Worm (Caenorhabditis elegans) whole organism, L4 larva: ENCODE data around the gene F32D8.8.

Source experiments
- D1046.2 ChIP-seq: fragments of 200-800 bp; sonication (Bioruptor generic); IDR thresholded peaks from 2 replicates; pipeline ENCODE4 v1.3.6; 2022; ENCODE audit warnings: missing genetic modification characterization, missing compliant biosample characterization
- F26F4.8 ChIP-seq: fragments of 200-800 bp; sonication (Bioruptor generic); conservative IDR thresholded peaks from 2 replicates; pipeline ENCODE4 v1.3.6; 2022; ENCODE audit warnings: missing genetic modification characterization, missing compliant biosample characterization
- Y105C5A.15 ChIP-seq: fragments of 200-800 bp; sonication (Bioruptor generic); IDR thresholded peaks from 2 replicates; pipeline ENCODE4 v1.3.6; 2022; ENCODE audit warnings: missing genetic modification characterization, missing compliant biosample characterization
- Y48G9A.11 ChIP-seq: fragments of 200-800 bp; sonication (Bioruptor generic); IDR thresholded peaks from 2 replicates; pipeline ENCODE4 v1.3.6; 2022; ENCODE audit warnings: missing genetic modification reagents, missing genetic modification characterization, missing compliant biosample characterization
- Y5F2A.4 ChIP-seq: fragments of 200-800 bp; sonication (Bioruptor generic); optimal IDR thresholded peaks from 2 replicates; lab custom pipeline; 2018; ENCODE audit warnings: mild to moderate bottlenecking, missing genetic modification characterization, missing compliant biosample characterization
- aha-1 ChIP-seq: fragments of 150-350 bp; peaks from one replicate; lab custom pipeline; 2014; ENCODE audit warnings: missing biosample characterization, missing genetic modification characterization
- ceh-32 ChIP-seq: sonication (generic microtip); optimal IDR thresholded peaks from 2 replicates; lab custom pipeline; 2016; ENCODE audit warnings: mild to moderate bottlenecking, missing genetic modification characterization, missing compliant biosample characterization; ENCODE audit not compliant: poor library complexity
- ceh-44 ChIP-seq: fragments of 200-800 bp; sonication (Bioruptor generic); IDR thresholded peaks from 2 replicates; pipeline ENCODE4 v1.3.6; 2022; ENCODE audit warnings: missing genetic modification reagents, missing genetic modification characterization, missing compliant biosample characterization
- cey-2 ChIP-seq: sonication (generic microtip); optimal IDR thresholded peaks from 3 replicates; lab custom pipeline; 2017; ENCODE audit warnings: missing genetic modification characterization, mild to moderate bottlenecking, missing compliant biosample characterization, antibody characterized with exemption, borderline replicate concordance; ENCODE audit not compliant: insufficient read depth
- egl-43 ChIP-seq: fragments of 200-800 bp; sonication (Bioruptor generic); IDR thresholded peaks from 2 replicates; pipeline ENCODE4 v1.3.6; 2022; ENCODE audit warnings: missing genetic modification reagents, missing genetic modification characterization, missing compliant biosample characterization
- fkh-10 ChIP-seq: fragments of 150-350 bp; optimal IDR thresholded peaks from 2 replicates; lab custom pipeline; 2014; ENCODE audit warnings: missing biosample characterization, missing genetic modification reagents, missing genetic modification characterization
- gei-8 ChIP-seq: fragments of 200-800 bp; sonication (Bioruptor generic); optimal IDR thresholded peaks from 2 replicates; lab custom pipeline; 2018; ENCODE audit warnings: mild to moderate bottlenecking, missing genetic modification characterization, missing compliant biosample characterization
- hif-1 ChIP-seq, 2 experiments: sonication (generic microtip); optimal IDR thresholded peaks; 2 replicates each; lab custom pipeline; 2016 to 2017; ENCODE audit warnings: missing compliant biosample characterization in 2 of 2, missing genetic modification characterization in 2 of 2, missing genetic modification reagents in 2 of 2, missing genotype in 2 of 2, mild to moderate bottlenecking in 1 of 2
- hlh-30 ChIP-seq: sonication (generic microtip); optimal IDR thresholded peaks from 2 replicates; lab custom pipeline; 2017; ENCODE audit warnings: antibody characterized with exemption, mild to moderate bottlenecking, missing genetic modification characterization, missing compliant biosample characterization; ENCODE audit not compliant: insufficient read depth
- jun-1 ChIP-seq: fragments of 150-350 bp; optimal IDR thresholded peaks from 2 replicates; lab custom pipeline; 2014; ENCODE audit warnings: missing biosample characterization, missing genetic modification reagents, missing genetic modification characterization
- lim-7 ChIP-seq: fragments of 200-800 bp; sonication (Bioruptor generic); IDR thresholded peaks from 2 replicates; pipeline ENCODE4 v1.3.6; 2022; ENCODE audit warnings: missing genetic modification characterization, missing compliant biosample characterization
- lin-13 ChIP-seq: fragments of 150-350 bp; optimal IDR thresholded peaks from 2 replicates; lab custom pipeline; 2014; ENCODE audit warnings: missing biosample characterization, missing genetic modification reagents, missing genetic modification characterization
- lin-15B ChIP-seq: fragments of 150-350 bp; sonication (generic microtip); optimal IDR thresholded peaks from 3 replicates; lab custom pipeline; 2014; ENCODE audit warnings: missing biosample characterization, missing genetic modification characterization
- lsy-2 ChIP-seq, 2 experiments: fragments of 150-350 bp in 1 of 2; sonication (generic microtip) in 1 of 2; optimal IDR thresholded peaks; 2 replicates each; lab custom pipeline; 2014 to 2017; ENCODE audit warnings: missing biosample characterization in 2 of 2, missing genetic modification characterization in 2 of 2
- madf-9 ChIP-seq: fragments of 200-800 bp; sonication (Bioruptor generic); conservative IDR thresholded peaks from 2 replicates; pipeline ENCODE4 v1.3.6; 2022; ENCODE audit warnings: missing genetic modification reagents, missing genetic modification characterization, missing compliant biosample characterization
- mxl-2 ChIP-seq: fragments of 200-800 bp; sonication (Bioruptor generic); conservative IDR thresholded peaks from 2 replicates; pipeline ENCODE4 v1.3.6; 2022; ENCODE audit warnings: missing genetic modification reagents, missing genetic modification characterization, missing compliant biosample characterization
- nhr-11 ChIP-seq: fragments of 150-350 bp; optimal IDR thresholded peaks from 2 replicates; lab custom pipeline; 2014; ENCODE audit warnings: missing biosample characterization, missing genetic modification characterization
- nhr-77 ChIP-seq: fragments of 150-350 bp; optimal IDR thresholded peaks from 2 replicates; lab custom pipeline; 2014; ENCODE audit warnings: missing biosample characterization, missing genetic modification characterization
- pha-4 ChIP-seq, 2 experiments: fragments of 150-350 bp in 1 of 2; fragments of 200-800 bp in 1 of 2; sonication (Bioruptor generic) in 1 of 2; IDR thresholded peaks in 1 of 2; optimal IDR thresholded peaks in 1 of 2; 2 replicates each; pipeline versions ENCODE4 v1.3.6 to Lab custom; 2014 to 2022; ENCODE audit warnings: missing genetic modification characterization in 2 of 2, missing genetic modification reagents in 2 of 2, missing biosample characterization in 1 of 2, missing compliant biosample characterization in 1 of 2
- pqm-1 ChIP-seq: sonication (generic microtip); optimal IDR thresholded peaks from 2 replicates; lab custom pipeline; 2017; ENCODE audit warnings: missing biosample characterization, missing genetic modification characterization
- sdz-12 ChIP-seq: fragments of 200-800 bp; sonication (Bioruptor generic); optimal IDR thresholded peaks from 2 replicates; lab custom pipeline; 2018; ENCODE audit warnings: mild to moderate bottlenecking, missing genetic modification characterization, missing compliant biosample characterization
- skn-1 ChIP-seq: fragments of 150-350 bp; optimal IDR thresholded peaks from 2 replicates; lab custom pipeline; 2014; ENCODE audit warnings: missing biosample characterization, missing genetic modification characterization
- spr-1 ChIP-seq: sonication (generic microtip); optimal IDR thresholded peaks from 2 replicates; lab custom pipeline; 2016; ENCODE audit warnings: mild to moderate bottlenecking, missing genetic modification characterization, missing compliant biosample characterization
- tra-1 ChIP-seq: fragments of 200-800 bp; sonication (Bioruptor generic); IDR thresholded peaks from 2 replicates; pipeline ENCODE4 v1.3.6; 2022; ENCODE audit warnings: missing genetic modification reagents, missing genetic modification characterization, missing compliant biosample characterization
- unc-39 ChIP-seq: sonication (generic microtip); optimal IDR thresholded peaks from 2 replicates; lab custom pipeline; 2017; ENCODE audit warnings: missing biosample characterization, missing genetic modification characterization
- unc-62 ChIP-seq, 3 experiments: fragments of 150-350 bp in 1 of 3; sonication (generic microtip); optimal IDR thresholded peaks in 2 of 3; peaks in 1 of 3; 1 replicate in 1 of 3; 2 replicates in 2 of 3; lab custom pipeline; 2014 to 2017; ENCODE audit warnings: missing biosample characterization in 3 of 3, missing genetic modification characterization in 3 of 3, missing genetic modification reagents in 3 of 3, missing genotype in 1 of 3
- zfp-2 ChIP-seq: sonication (generic microtip); optimal IDR thresholded peaks from 2 replicates; lab custom pipeline; 2016; ENCODE audit warnings: mild to moderate bottlenecking, missing genetic modification characterization, missing compliant biosample characterization
- ztf-7 ChIP-seq: fragments of 150-350 bp; optimal IDR thresholded peaks from 2 replicates; lab custom pipeline; 2014; ENCODE audit warnings: missing biosample characterization, missing genetic modification characterization

F32D8.8 gene

DNA sequence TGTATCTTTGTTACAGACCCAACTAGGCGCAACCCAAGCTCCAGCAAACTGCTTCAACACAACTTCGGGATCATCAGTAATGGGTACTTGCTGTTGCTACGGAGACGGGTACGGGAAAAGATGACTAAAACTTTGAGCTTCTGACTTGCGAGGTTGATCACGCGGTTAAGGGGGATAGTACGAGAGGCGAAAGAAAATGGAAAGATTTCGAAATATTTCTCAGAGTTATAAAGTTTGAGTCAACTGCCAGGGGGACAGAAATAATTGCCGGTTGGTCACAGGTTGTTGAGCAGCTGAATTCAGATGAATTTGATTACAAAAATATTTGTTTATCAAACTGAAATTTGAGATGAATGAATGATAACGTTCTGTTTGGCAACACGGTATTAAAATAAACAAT is 23.1 kb upstream of the F32D8.8 start (continued):
- TF ChIP-seq tra-1 (GFP tag; lab: Robert Waterston, UW): no peak

DNA sequence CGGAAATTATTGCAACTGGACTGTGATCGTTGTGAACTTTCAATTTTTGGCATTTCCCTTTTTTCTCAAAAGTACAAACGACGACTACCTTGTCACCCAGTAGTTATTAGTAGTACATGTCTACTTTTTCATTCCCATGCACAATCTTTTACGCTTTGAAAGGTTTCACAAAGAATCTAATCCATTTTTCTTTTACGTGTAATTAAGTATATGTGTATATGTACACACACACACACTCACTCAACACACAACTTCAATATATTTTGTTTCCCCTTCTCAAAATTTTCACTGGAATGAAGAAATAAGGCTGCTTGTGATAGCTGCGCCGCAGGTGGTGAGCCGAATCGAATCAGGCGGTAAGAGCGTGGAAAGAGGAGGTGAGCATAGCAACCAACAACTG is 22.1 kb upstream of the F32D8.8 start, which contains the start of gene F58B4.6:
F58B4.6 (plus strand) TSS at position 301 of the 400 bp plus-strand sequence.
- no peak for TF ChIP-seq nhr-11 (tag; lab: Kevin White, UChicago)
- no peak for TF ChIP-seq sdz-12 (GFP tag; lab: Kevin White, UChicago)
- TF ChIP-seq hlh-30 (tag; lab: Kevin White, UChicago): no peak
- TF ChIP-seq lin-13: no peak
- TF ChIP-seq ceh-44: no peak
- TF ChIP-seq ztf-7: no peak
- no peak for TF ChIP-seq skn-1 (tag; lab: Kevin White, UChicago)

DNA sequence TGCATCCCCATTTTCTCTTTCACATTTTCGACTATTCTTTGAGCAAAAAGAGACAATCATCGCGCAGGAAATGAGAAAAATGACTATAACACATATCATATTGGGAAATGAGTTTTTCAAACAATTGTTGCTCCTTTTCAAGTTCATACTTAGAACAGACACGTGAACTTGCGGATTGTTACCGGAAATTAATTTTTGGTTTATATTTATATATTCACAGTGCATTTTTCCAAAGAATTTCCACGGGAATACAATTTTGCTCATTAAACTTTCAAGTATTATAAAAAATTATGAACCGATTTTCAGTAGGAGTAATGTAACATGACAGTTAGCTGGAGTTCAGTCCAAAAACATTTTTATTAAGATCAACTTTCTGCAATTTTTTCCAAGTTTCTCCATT is 20.6 kb upstream of the F32D8.8 start, which contains the start of gene F58B4.7:
F58B4.7 (minus strand) TSS at position 101 of the 400 bp plus-strand sequence.
- TF ChIP-seq aha-1 (tag; lab: Kevin White, UChicago) (peak; percentile 12), F26F4.8 (GFP tag; lab: Robert Waterston, UW) (no peak), skn-1 (tag; lab: Kevin White, UChicago) (no peak), lin-15B (tag; lab: Kevin White, UChicago) (no peak), zfp-2 (tag; lab: Kevin White, UChicago) (no peak), cey-2 (no peak), pha-4 (GFP tag; IDR thresholded peaks at IDR 0.05; lab: Robert Waterston, UW) (no peak), pha-4 (tag; optimal IDR thresholded peaks at IDR 0.05; lab: Kevin White, UChicago) (no peak)

DNA sequence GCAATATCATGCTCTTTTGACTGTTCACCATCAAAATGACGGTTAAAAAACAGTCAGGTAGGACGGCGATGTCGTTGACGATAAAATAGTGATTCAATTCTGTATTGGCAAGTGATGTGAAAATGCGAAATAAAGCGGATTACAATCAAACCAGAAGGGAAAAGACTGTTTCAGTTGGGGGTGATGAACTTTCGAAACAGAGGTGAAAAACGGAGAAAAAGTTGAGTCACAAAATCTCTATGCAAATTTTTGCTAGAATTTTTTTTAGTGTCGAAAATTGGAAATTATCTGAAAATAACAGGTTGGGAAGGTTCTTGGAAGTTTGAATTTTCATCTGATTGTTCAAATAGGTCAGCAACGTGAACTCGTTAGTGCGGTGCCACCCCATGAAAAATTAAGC is 19.2 kb upstream of the F32D8.8 start, which contains the start of gene nas-31:
nas-31 (minus strand) TSS at position 101 of the 400 bp plus-strand sequence.
- peak in 1 of 2 experiments; percentile 58 for TF ChIP-seq unc-62 (GFP tag; optimal IDR thresholded peaks at IDR 0.05 in 1 of 2; lab: Kevin White, UChicago)
- no peak for TF ChIP-seq unc-62 (tag; optimal IDR thresholded peaks at IDR 0.05; lab: Kevin White, UChicago)
- no peak for TF ChIP-seq pqm-1 (tag; lab: Kevin White, UChicago)
- no peak for TF ChIP-seq lin-15B (tag; lab: Kevin White, UChicago)
- TF ChIP-seq aha-1 (tag; lab: Kevin White, UChicago): peak; percentile 36

DNA sequence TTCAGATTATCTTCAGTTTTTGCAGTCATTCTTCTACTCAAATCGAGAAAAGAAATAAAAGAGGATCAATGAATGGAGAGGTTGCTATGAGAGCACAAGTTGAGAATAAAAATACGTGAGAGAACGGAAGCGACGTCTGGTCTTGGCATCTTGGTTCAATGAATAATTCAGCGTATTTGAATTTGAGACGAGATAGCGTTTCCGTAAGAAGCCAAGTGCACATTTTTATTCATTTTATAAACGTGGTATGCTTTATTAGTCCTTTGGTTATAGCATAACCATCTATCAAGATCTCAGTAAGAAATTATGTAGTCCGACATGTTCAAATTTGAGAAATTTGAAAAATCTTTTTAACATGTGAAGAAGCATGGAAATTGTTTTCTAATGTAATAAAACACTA is 15.8 kb upstream of the F32D8.8 start, which contains the start of gene F58B4.2:
F58B4.2 (minus strand) TSS at position 101 of the 400 bp plus-strand sequence.
- TF ChIP-seq fkh-10 (GFP tag; lab: Kevin White, UChicago): no peak
- no peak for TF ChIP-seq hif-1 (tag; optimal IDR thresholded peaks at IDR 0.05; lab: Kevin White, UChicago)
- no peak for TF ChIP-seq mxl-2 (GFP tag; lab: Robert Waterston, UW)
- TF ChIP-seq D1046.2: no peak
- no peak for TF ChIP-seq lim-7 (GFP tag; lab: Robert Waterston, UW)
- TF ChIP-seq nhr-77 (tag; lab: Kevin White, UChicago): no peak
- no peak for TF ChIP-seq ceh-32
- no peak for TF ChIP-seq egl-43 (GFP tag; lab: Robert Waterston, UW)
- no peak for TF ChIP-seq spr-1 (tag; lab: Kevin White, UChicago)
- no peak for TF ChIP-seq gei-8 (GFP tag; lab: Kevin White, UChicago)
- no peak for TF ChIP-seq Y105C5A.15 (GFP tag; lab: Robert Waterston, UW)
- TF ChIP-seq unc-39: no peak
- no peak for TF ChIP-seq zfp-2 (tag; lab: Kevin White, UChicago)
- TF ChIP-seq Y48G9A.11 (GFP tag; lab: Robert Waterston, UW): no peak
- TF ChIP-seq Y5F2A.4 (GFP tag; lab: Kevin White, UChicago): no peak
- no peak for TF ChIP-seq hlh-30 (tag; lab: Kevin White, UChicago)
- TF ChIP-seq madf-9 (GFP tag; lab: Robert Waterston, UW): no peak
- TF ChIP-seq jun-1 (tag; lab: Kevin White, UChicago): no peak
- TF ChIP-seq lsy-2 (tag; optimal IDR thresholded peaks at IDR 0.05; lab: Kevin White, UChicago): no peak
